Worm (Caenorhabditis elegans) whole organism, mixed stage, embryonic: ENCODE measurements around the gene gcy-13.

Source experiments
- M03D4.4 ChIP-seq: sonication (generic microtip); optimal IDR thresholded peaks from 2 replicates; lab custom pipeline; 2017; ENCODE audit warnings: mild to moderate bottlenecking, missing genetic modification characterization, missing compliant biosample characterization
- bed-3 ChIP-seq: fragments of 200-800 bp; sonication (Bioruptor generic); optimal IDR thresholded peaks from 3 replicates; lab custom pipeline; 2018; ENCODE audit warnings: mild to moderate bottlenecking, missing genetic modification characterization, moderate library complexity, missing compliant biosample characterization
- ceh-39 ChIP-seq: fragments of 150-350 bp; optimal IDR thresholded peaks from 2 replicates; lab custom pipeline; 2014; ENCODE audit warnings: missing biosample characterization, missing genetic modification characterization
- ceh-43 ChIP-seq: fragments of 200-800 bp; sonication (Bioruptor generic); optimal IDR thresholded peaks from 2 replicates; lab custom pipeline; 2018; ENCODE audit warnings: mild to moderate bottlenecking, missing genetic modification characterization, moderate library complexity, missing compliant biosample characterization
- ceh-83 ChIP-seq: fragments of 200-800 bp; sonication (Bioruptor generic); optimal IDR thresholded peaks from 2 replicates; lab custom pipeline; 2018; ENCODE audit warnings: mild to moderate bottlenecking, missing genetic modification characterization, missing compliant biosample characterization
- ces-1 ChIP-seq: fragments of 150-350 bp; optimal IDR thresholded peaks from 2 replicates; lab custom pipeline; 2014; ENCODE audit warnings: missing biosample characterization, missing genetic modification reagents, missing genetic modification characterization
- cnd-1 ChIP-seq: fragments of 200-800 bp; sonication (Bioruptor generic); optimal IDR thresholded peaks from 2 replicates; lab custom pipeline; 2018; ENCODE audit warnings: mild to moderate bottlenecking, missing genetic modification characterization, missing compliant biosample characterization
- drap-1 ChIP-seq: fragments of 200-800 bp; sonication (Bioruptor generic); optimal IDR thresholded peaks from 3 replicates; lab custom pipeline; 2018; ENCODE audit warnings: mild to moderate bottlenecking, missing genetic modification characterization, missing compliant biosample characterization
- elt-1 ChIP-seq: sonication (generic microtip); optimal IDR thresholded peaks from 2 replicates; lab custom pipeline; 2017; ENCODE audit warnings: missing genetic modification characterization, mild to moderate bottlenecking, missing compliant biosample characterization, antibody characterized with exemption, moderate library complexity, borderline replicate concordance; ENCODE audit not compliant: insufficient read depth
- elt-3 ChIP-seq: fragments of 150-350 bp; optimal IDR thresholded peaks from 2 replicates; lab custom pipeline; 2014; ENCODE audit warnings: missing biosample characterization, missing genetic modification characterization
- flh-1 ChIP-seq: fragments of 200-800 bp; sonication (Bioruptor generic); optimal IDR thresholded peaks from 2 replicates; lab custom pipeline; 2018; ENCODE audit warnings: mild to moderate bottlenecking, missing genetic modification characterization, moderate library complexity, missing compliant biosample characterization
- ham-2 ChIP-seq: fragments of 200-800 bp; sonication (Bioruptor generic); optimal IDR thresholded peaks from 2 replicates; lab custom pipeline; 2018; ENCODE audit warnings: mild to moderate bottlenecking, missing genetic modification characterization, missing compliant biosample characterization
- lin-32 ChIP-seq: fragments of 200-800 bp; sonication (Bioruptor generic); optimal IDR thresholded peaks from 2 replicates; lab custom pipeline; 2018; ENCODE audit warnings: mild to moderate bottlenecking, missing genetic modification characterization, missing compliant biosample characterization
- lsy-2 ChIP-seq: fragments of 150-350 bp; optimal IDR thresholded peaks from 2 replicates; lab custom pipeline; 2014; ENCODE audit warnings: missing biosample characterization, missing genetic modification characterization
- mab-5 ChIP-seq: fragments of 150-350 bp; optimal IDR thresholded peaks from 2 replicates; lab custom pipeline; 2014; ENCODE audit warnings: missing biosample characterization, missing genetic modification characterization
- mep-1 ChIP-seq: fragments of 150-350 bp; optimal IDR thresholded peaks from 2 replicates; lab custom pipeline; 2017; ENCODE audit warnings: missing biosample characterization, missing genetic modification reagents, missing genetic modification characterization, inconsistent platforms
- mls-2 ChIP-seq: sonication (generic microtip); optimal IDR thresholded peaks from 2 replicates; lab custom pipeline; 2016; ENCODE audit warnings: mild to moderate bottlenecking, missing genetic modification characterization, moderate library complexity, missing compliant biosample characterization
- nhr-12 ChIP-seq: fragments of 150-350 bp; optimal IDR thresholded peaks from 2 replicates; lab custom pipeline; 2014; ENCODE audit warnings: missing biosample characterization, missing genetic modification characterization
- nhr-2 ChIP-seq: fragments of 150-350 bp; optimal IDR thresholded peaks from 2 replicates; lab custom pipeline; 2014; ENCODE audit warnings: missing biosample characterization, missing genetic modification characterization
- nhr-237 ChIP-seq: fragments of 150-350 bp; optimal IDR thresholded peaks from 2 replicates; lab custom pipeline; 2014; ENCODE audit warnings: missing biosample characterization, missing genetic modification characterization
- nhr-28 ChIP-seq: fragments of 150-350 bp; optimal IDR thresholded peaks from 2 replicates; lab custom pipeline; 2014; ENCODE audit warnings: missing biosample characterization, missing genetic modification characterization
- nhr-76 ChIP-seq: sonication (generic microtip); optimal IDR thresholded peaks from 2 replicates; lab custom pipeline; 2017; ENCODE audit warnings: missing biosample characterization, missing genetic modification characterization
- pha-4 ChIP-seq: fragments of 150-350 bp; optimal IDR thresholded peaks from 2 replicates; lab custom pipeline; 2018; ENCODE audit warnings: missing biosample characterization, missing genetic modification reagents, missing genetic modification characterization
- sem-2 ChIP-seq: fragments of 200-800 bp; sonication (Bioruptor generic); optimal IDR thresholded peaks from 2 replicates; lab custom pipeline; 2018; ENCODE audit warnings: mild to moderate bottlenecking, missing genetic modification characterization, missing compliant biosample characterization
- snpc-4 ChIP-seq: fragments of 150-350 bp; optimal IDR thresholded peaks from 2 replicates; lab custom pipeline; 2014; ENCODE audit warnings: missing biosample characterization, missing genetic modification characterization
- sptf-1 ChIP-seq: sonication (generic microtip); optimal IDR thresholded peaks from 2 replicates; lab custom pipeline; 2017; ENCODE audit warnings: mild to moderate bottlenecking, missing genetic modification characterization, moderate library complexity, missing compliant biosample characterization
- tbx-8 ChIP-seq: fragments of 200-800 bp; sonication (Bioruptor generic); optimal IDR thresholded peaks from 2 replicates; lab custom pipeline; 2018; ENCODE audit warnings: mild to moderate bottlenecking, missing genetic modification characterization, moderate library complexity, missing compliant biosample characterization
- unc-120 ChIP-seq: sonication (generic microtip); optimal IDR thresholded peaks from 2 replicates; lab custom pipeline; 2017; ENCODE audit warnings: missing genetic modification characterization, missing compliant biosample characterization; ENCODE audit not compliant: poor library complexity, severe bottlenecking
- unc-39 ChIP-seq: fragments of 150-350 bp; optimal IDR thresholded peaks from 2 replicates; lab custom pipeline; 2014; ENCODE audit warnings: missing biosample characterization, missing genetic modification characterization
- unc-62 ChIP-seq: fragments of 150-350 bp; optimal IDR thresholded peaks from 2 replicates; lab custom pipeline; 2014; ENCODE audit warnings: missing biosample characterization, missing genetic modification reagents, missing genetic modification characterization
- ztf-11 ChIP-seq: fragments of 150-350 bp; optimal IDR thresholded peaks from 2 replicates; lab custom pipeline; 2014; ENCODE audit warnings: missing biosample characterization, missing genetic modification characterization

The gcy-13 gene

DNA sequence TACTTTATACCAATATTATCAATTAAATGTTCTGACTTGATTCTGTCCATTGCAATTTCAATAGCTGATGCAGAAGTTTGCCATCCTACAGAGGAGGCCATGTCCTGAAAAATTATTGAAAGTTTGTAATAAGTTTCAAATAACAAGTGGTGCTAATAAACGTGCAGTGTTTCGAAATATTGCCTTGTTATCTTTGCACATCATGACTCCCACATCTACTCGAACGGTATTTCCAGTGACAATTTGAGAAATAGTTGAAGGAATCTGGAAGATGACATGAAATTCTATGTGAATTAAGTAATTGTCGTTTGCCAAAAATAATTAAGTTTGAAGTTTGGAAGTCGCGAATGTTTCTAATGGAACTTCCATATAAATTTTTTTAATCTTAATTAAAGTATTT lies at the start of gene gcy-13:
gcy-13 (minus strand) TSS at position 101 of the 400 bp plus-strand sequence.
- no peak for TF ChIP-seq ham-2 (GFP tag; lab: Kevin White, UChicago)
- TF ChIP-seq elt-1 (tag; lab: Kevin White, UChicago) = no peak
- TF ChIP-seq snpc-4 (tag; lab: Kevin White, UChicago) = no peak
- TF ChIP-seq, all 35 proteins: peak for 0

DNA sequence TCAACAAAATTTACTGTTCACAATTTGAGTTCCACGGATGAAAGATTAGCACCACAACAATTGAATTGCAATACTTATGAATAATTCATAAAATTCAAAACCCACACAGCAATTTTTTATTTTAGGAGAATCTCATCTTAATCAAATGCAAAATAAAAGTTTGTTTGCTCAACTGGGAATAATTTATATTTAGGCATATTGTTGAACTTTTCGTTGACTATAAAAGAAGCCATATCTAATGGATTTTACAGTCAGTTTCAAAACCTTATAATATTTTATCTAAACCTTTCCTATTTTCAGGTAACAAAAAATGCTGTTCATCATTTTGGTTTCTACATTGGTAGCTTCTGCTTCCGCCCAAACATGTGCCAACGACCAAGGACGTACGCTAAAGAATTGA lies 49.0 kb upstream of the gcy-13 start, which contains the start of gene C54D10.3:
C54D10.3 (plus strand) TSS at position 301 of the 400 bp plus-strand sequence.
- TF ChIP-seq sptf-1 (tag; lab: Kevin White, UChicago) (no peak), mep-1 (no peak)
- TF ChIP-seq, all 35 proteins: peak for 0

DNA sequence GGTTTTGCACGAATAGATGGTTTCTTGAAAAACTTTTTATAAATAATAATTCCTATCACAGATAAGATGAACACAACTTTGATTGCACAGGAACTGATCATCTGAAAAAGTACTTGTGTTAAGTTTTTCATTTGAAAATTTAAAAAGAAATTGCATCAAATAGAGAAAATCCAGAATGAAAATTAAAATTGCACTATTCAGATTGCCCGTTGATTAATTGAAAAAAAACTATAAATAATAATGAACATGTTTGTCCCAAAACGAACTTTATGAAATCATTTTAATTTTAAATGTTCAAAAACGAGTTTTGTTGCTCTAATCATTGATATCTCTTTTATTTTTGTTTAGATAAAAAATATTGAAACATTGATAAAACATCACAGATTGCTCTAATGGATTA lies 47.9 kb upstream of the gcy-13 start, which contains the start of gene cdr-3:
cdr-3 (minus strand) TSS at position 101 of the 400 bp plus-strand sequence.
- no peak for TF ChIP-seq nhr-2 (tag; lab: Kevin White, UChicago)
- TF ChIP-seq pha-4 (tag; lab: Kevin White, UChicago) = no peak
- TF ChIP-seq cnd-1 (tag; lab: Kevin White, UChicago) = no peak
- TF ChIP-seq mls-2 (tag; lab: Kevin White, UChicago) = no peak
- TF ChIP-seq sptf-1 (tag; lab: Kevin White, UChicago) = no peak
- no peak for TF ChIP-seq snpc-4 (tag; lab: Kevin White, UChicago)
- no peak for TF ChIP-seq mab-5
- no peak for TF ChIP-seq ceh-39 (tag; lab: Kevin White, UChicago)
- TF ChIP-seq nhr-237 (tag; lab: Kevin White, UChicago) = no peak
- no peak for TF ChIP-seq ceh-83 (GFP tag; lab: Kevin White, UChicago)
- TF ChIP-seq mep-1 = no peak
- TF ChIP-seq drap-1 (GFP tag; lab: Kevin White, UChicago) = no peak
- TF ChIP-seq unc-39 = no peak
- TF ChIP-seq nhr-76 (tag; lab: Kevin White, UChicago) = no peak
- TF ChIP-seq M03D4.4 (tag; lab: Kevin White, UChicago) = no peak

DNA sequence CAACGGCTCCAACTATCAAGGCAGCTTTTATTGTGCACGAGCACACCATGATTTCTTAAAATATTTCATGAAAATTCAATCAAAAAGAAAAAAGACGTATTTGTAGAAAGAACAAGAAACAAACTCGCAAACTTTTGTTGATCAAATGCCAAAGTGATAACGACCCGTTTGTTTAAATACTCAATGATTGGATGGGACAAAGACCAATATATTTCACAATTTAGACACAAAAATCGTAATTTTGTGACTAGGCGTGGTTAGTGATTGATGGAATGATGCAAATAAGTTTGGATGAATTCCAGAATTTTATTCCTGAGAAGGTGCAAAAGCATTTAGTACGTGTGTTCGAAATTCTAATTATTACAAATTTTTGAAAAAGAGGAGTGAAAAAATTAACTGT lies 46.3 kb upstream of the gcy-13 start, which contains the start of gene cdr-2:
cdr-2 (minus strand) TSS at position 54 of the 400 bp plus-strand sequence.
- no peak for TF ChIP-seq tbx-8 (GFP tag; lab: Kevin White, UChicago)

DNA sequence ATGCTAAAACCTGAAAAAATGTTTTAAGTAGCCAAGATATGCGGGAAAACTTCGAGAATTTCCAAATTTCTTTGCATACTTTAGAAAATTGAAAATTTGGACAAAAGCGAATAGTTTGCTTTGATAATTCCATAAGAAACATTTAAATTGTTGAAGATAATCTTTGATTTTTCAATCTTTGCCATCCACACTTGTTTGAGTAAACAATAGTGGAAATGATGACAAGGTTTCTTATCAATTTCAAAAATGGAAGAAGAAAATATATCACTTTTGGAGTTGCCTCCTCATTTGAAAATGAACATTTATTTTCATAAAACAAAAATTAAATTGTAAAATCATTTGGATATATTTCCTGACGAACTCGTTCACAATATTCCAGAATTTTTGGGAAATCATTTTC lies 45.0 kb upstream of the gcy-13 start:
- TF ChIP-seq bed-3 (GFP tag; lab: Kevin White, UChicago) (no peak), drap-1 (GFP tag; lab: Kevin White, UChicago) (no peak), ceh-39 (tag; lab: Kevin White, UChicago) (no peak), pha-4 (tag; lab: Kevin White, UChicago) (no peak), ceh-83 (GFP tag; lab: Kevin White, UChicago) (no peak), ham-2 (GFP tag; lab: Kevin White, UChicago) (no peak), ceh-43 (GFP tag; lab: Kevin White, UChicago) (no peak), tbx-8 (GFP tag; lab: Kevin White, UChicago) (no peak), mep-1 (no peak), flh-1 (GFP tag; lab: Kevin White, UChicago) (no peak), ces-1 (no peak), lsy-2 (tag; lab: Kevin White, UChicago) (no peak), M03D4.4 (tag; lab: Kevin White, UChicago) (no peak), ztf-11 (no peak), elt-1 (tag; lab: Kevin White, UChicago) (no peak), snpc-4 (tag; lab: Kevin White, UChicago) (no peak), mls-2 (tag; lab: Kevin White, UChicago) (no peak)

DNA sequence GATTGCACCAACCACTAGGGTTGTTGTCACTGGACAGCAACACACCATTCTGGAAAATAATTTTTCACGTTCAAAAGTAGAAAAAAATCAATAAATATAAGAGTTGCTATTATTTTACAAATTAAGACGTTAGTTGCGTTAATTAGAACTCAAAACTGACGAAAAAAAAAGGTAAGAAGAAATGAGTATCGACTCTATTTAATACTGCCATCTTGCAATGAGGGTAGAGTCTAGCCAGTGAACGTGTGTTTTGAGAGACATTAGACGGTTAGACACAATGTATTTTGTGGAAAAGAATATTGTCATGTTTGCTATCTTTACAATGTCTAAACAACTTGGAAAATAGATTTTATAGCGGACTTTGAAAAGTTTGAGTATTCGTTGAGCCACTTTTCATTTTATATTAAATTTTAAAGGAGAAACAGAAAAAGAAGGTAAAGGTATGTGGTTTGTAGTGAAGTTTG lies 44.3 kb upstream of the gcy-13 start, which contains the start of gene cdr-6:
cdr-6 (minus strand) TSS at position 51 of the 464 bp plus-strand sequence.
- TF ChIP-seq ces-1 (peak; percentile 22), ceh-43 (GFP tag; lab: Kevin White, UChicago) (no peak)

DNA sequence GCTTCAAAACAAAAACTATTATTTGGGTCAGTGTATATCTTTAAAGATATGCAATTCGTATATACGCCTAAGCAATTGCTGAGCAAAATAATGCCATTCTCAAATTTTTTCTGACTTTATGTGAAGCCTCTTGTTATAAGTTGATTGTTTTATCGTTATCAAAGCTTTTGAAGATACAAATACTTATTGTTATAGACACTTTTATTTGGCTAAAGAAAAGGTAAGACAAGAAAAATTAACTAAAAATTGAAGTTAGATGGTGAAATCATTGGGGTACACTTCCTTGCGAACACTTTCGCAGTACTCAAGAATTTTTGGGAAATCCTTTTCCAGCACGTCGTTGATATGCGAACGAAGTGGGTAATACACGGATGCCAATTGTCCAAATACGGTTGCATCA lies 43.0 kb upstream of the gcy-13 start:
- TF ChIP-seq cnd-1 (tag; lab: Kevin White, UChicago) (no peak), sem-2 (GFP tag; lab: Kevin White, UChicago) (no peak), nhr-237 (tag; lab: Kevin White, UChicago) (no peak), nhr-12 (tag; lab: Kevin White, UChicago) (no peak), sptf-1 (tag; lab: Kevin White, UChicago) (no peak), nhr-28 (tag; lab: Kevin White, UChicago) (no peak), unc-62 (GFP tag; lab: Kevin White, UChicago) (no peak), nhr-76 (tag; lab: Kevin White, UChicago) (no peak), ceh-39 (tag; lab: Kevin White, UChicago) (no peak), M03D4.4 (tag; lab: Kevin White, UChicago) (no peak), nhr-2 (tag; lab: Kevin White, UChicago) (no peak), lsy-2 (tag; lab: Kevin White, UChicago) (no peak), ham-2 (GFP tag; lab: Kevin White, UChicago) (no peak), unc-120 (tag; lab: Kevin White, UChicago) (no peak), snpc-4 (tag; lab: Kevin White, UChicago) (no peak), pha-4 (tag; lab: Kevin White, UChicago) (no peak), drap-1 (GFP tag; lab: Kevin White, UChicago) (no peak), lin-32 (no peak), ceh-43 (GFP tag; lab: Kevin White, UChicago) (no peak), elt-3 (tag; lab: Kevin White, UChicago) (no peak)
